Worm (Caenorhabditis elegans): ENCODE data around the gene cyp-13A1.

DNA sequence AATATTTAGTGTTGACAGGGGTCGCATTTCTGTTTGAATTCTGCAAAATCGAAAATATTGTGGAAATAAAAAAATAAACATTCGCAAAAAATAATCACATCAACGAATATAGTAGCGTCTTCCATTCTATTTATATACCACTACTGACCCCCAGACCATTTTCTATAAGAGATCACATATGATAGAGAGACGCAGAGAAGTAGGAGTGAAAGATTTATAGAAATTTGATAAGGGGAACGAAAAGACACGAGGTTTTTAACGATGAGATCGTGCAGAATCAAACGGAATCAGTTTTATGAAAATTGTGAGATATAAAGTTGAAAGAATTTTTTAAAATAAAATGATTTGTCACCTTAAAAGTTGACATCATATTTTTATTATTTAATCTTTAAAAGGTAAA is 29.5 kb downstream of the cyp-13A1 start:
- no peak for TF ChIP-seq zip-8 (tag; optimal IDR thresholded peaks at IDR 0.05)
- no peak for TF ChIP-seq snpc-4 (tag; optimal IDR thresholded peaks at IDR 0.05)
- TF ChIP-seq unc-62 (GFP tag; optimal IDR thresholded peaks at IDR 0.05), result no peak
- TF ChIP-seq mab-5 (tag; optimal IDR thresholded peaks at IDR 0.05), result no peak
- TF ChIP-seq nhr-237 (tag; optimal IDR thresholded peaks at IDR 0.05), result no peak
- TF ChIP-seq nhr-12 (tag; optimal IDR thresholded peaks at IDR 0.05), result no peak
- TF ChIP-seq mep-1 (tag; optimal IDR thresholded peaks at IDR 0.05), result no peak
- TF ChIP-seq pha-4 (tag; optimal IDR thresholded peaks at IDR 0.05), result no peak
- no peak for TF ChIP-seq lin-13 (tag; optimal IDR thresholded peaks at IDR 0.05)
- TF ChIP-seq unc-39 (tag; optimal IDR thresholded peaks at IDR 0.05), result no peak
- no peak for TF ChIP-seq mls-2 (tag; optimal IDR thresholded peaks at IDR 0.05)
- TF ChIP-seq lsy-2 (tag; optimal IDR thresholded peaks at IDR 0.05), result no peak
- no peak for TF ChIP-seq flh-1 (GFP tag; optimal IDR thresholded peaks at IDR 0.05)

All from whole organism, mixed stage, embryonic.